Fruit fly (Drosophila melanogaster) whole organism: Measurements from ENCODE around the gene CG10863.

Experiments
- CG8478 ChIP-seq: fragments of >200 bp; optimal IDR thresholded peaks from 2 replicates; lab custom pipeline; 2018; ENCODE audit warnings: inconsistent platforms
- Dll ChIP-seq: fragments of >200 bp; optimal IDR thresholded peaks from 2 replicates; lab custom pipeline; 2017
- EcR ChIP-seq, 2 experiments: fragments of >200 bp; optimal IDR thresholded peaks; 2 replicates each; lab custom pipeline; 2017; ENCODE audit warnings: missing biosample characterization in 2 of 2, missing genetic modification characterization in 2 of 2, missing genetic modification reagents in 2 of 2
- pan ChIP-seq: fragments of >200 bp; optimal IDR thresholded peaks from 2 replicates; lab custom pipeline; 2017
- psq ChIP-seq: fragments of >200 bp; optimal IDR thresholded peaks from 2 replicates; lab custom pipeline; 2017
- usp ChIP-seq: fragments of >200 bp; optimal IDR thresholded peaks from 2 replicates; lab custom pipeline; 2017; ENCODE audit warnings: missing biosample characterization, missing genetic modification characterization, mixed read lengths

CG10863 gene

dm6 chr3L:3942241-3943028, at the start of gene CG10863, which contains the start of gene CG14982:
TSS of gene CG10863 (minus strand) at chr3L:3942465.
TSS of gene CG14982 (plus strand) at chr3L:3942710.
- no peak for TF ChIP-seq Dll (lab: Kevin White, UChicago)
- no peak for TF ChIP-seq CG8478 (lab: Kevin White, UChicago)
- no peak for TF ChIP-seq psq
- TF ChIP-seq EcR (GFP tag; optimal IDR thresholded peaks at IDR 0.05; lab: Kevin White, UChicago): no peak
- TF ChIP-seq pan (lab: Kevin White, UChicago): no peak
- no peak for TF ChIP-seq usp (GFP tag; lab: Kevin White, UChicago)

- TF ChIP-seq CG8478 (lab: Kevin White, UChicago): no peak
- TF ChIP-seq usp (GFP tag; lab: Kevin White, UChicago): no peak
- TF ChIP-seq pan (lab: Kevin White, UChicago): no peak
- TF ChIP-seq psq: no peak
- TF ChIP-seq Dll (lab: Kevin White, UChicago): no peak
- TF ChIP-seq EcR (GFP tag; optimal IDR thresholded peaks at IDR 0.05; lab: Kevin White, UChicago): no peak
Measured at dm6 chr3L:3983466-3983946, 41.2 kb upstream of the CG10863 start, which contains the start of gene scrt. TSS of gene scrt (plus strand) at chr3L:3983896.

dm6 chr3L:3980027-3980426, 37.8 kb upstream of the CG10863 start:
- TF ChIP-seq EcR (GFP tag; optimal IDR thresholded peaks at IDR 0.05; lab: Kevin White, UChicago): no peak
- no peak for TF ChIP-seq pan (lab: Kevin White, UChicago)
- no peak for TF ChIP-seq usp (GFP tag; lab: Kevin White, UChicago)
- TF ChIP-seq psq: no peak
- TF ChIP-seq CG8478 (lab: Kevin White, UChicago): no peak
- TF ChIP-seq Dll (lab: Kevin White, UChicago): no peak

- TF ChIP-seq psq: no peak
- TF ChIP-seq EcR (GFP tag; optimal IDR thresholded peaks at IDR 0.05; lab: Kevin White, UChicago): no peak
- no peak for TF ChIP-seq usp (GFP tag; lab: Kevin White, UChicago)
- TF ChIP-seq Dll (lab: Kevin White, UChicago): no peak
- no peak for TF ChIP-seq CG8478 (lab: Kevin White, UChicago)
Measured at dm6 chr3L:3978762-3979516, 36.7 kb upstream of the CG10863 start.

- TF ChIP-seq psq (no peak), EcR (GFP tag; optimal IDR thresholded peaks at IDR 0.05; lab: Kevin White, UChicago) (no peak), pan (lab: Kevin White, UChicago) (no peak), CG8478 (lab: Kevin White, UChicago) (no peak), usp (GFP tag; lab: Kevin White, UChicago) (no peak), Dll (lab: Kevin White, UChicago) (no peak)
Measured at dm6 chr3L:3977622-3978355, 35.5 kb upstream of the CG10863 start.

dm6 chr3L:3976438-3976837, 34.2 kb upstream of the CG10863 start:
- TF ChIP-seq EcR (GFP tag; optimal IDR thresholded peaks at IDR 0.05; lab: Kevin White, UChicago) (no peak), usp (GFP tag; lab: Kevin White, UChicago) (no peak), CG8478 (lab: Kevin White, UChicago) (no peak), psq (no peak), Dll (lab: Kevin White, UChicago) (no peak), pan (lab: Kevin White, UChicago) (no peak)

- TF ChIP-seq CG8478 (lab: Kevin White, UChicago) (no peak), psq (no peak), pan (lab: Kevin White, UChicago) (no peak), usp (GFP tag; lab: Kevin White, UChicago) (no peak), Dll (lab: Kevin White, UChicago) (no peak), EcR (GFP tag; optimal IDR thresholded peaks at IDR 0.05; lab: Kevin White, UChicago) (no peak)
Measured at dm6 chr3L:3972599-3972998, 30.3 kb upstream of the CG10863 start, which contains the start of gene CG43915. TSS of gene CG43915 (plus strand) at chr3L:3972899.

- TF ChIP-seq CG8478 (lab: Kevin White, UChicago): no peak
- no peak for TF ChIP-seq EcR (GFP tag; optimal IDR thresholded peaks at IDR 0.05; lab: Kevin White, UChicago)
- no peak for TF ChIP-seq pan (lab: Kevin White, UChicago)
- TF ChIP-seq Dll (lab: Kevin White, UChicago): no peak
Measured at dm6 chr3L:3970372-3971031, 28.2 kb upstream of the CG10863 start.

dm6 chr3L:3965102-3965501, 22.8 kb upstream of the CG10863 start:
- TF ChIP-seq EcR (GFP tag; optimal IDR thresholded peaks at IDR 0.05; lab: Kevin White, UChicago) (no peak), CG8478 (lab: Kevin White, UChicago) (no peak), psq (no peak), Dll (lab: Kevin White, UChicago) (no peak), usp (GFP tag; lab: Kevin White, UChicago) (no peak)

dm6 chr3L:3964671-3965070, 22.4 kb upstream of the CG10863 start, which contains the start of gene CG12605:
TSS of gene CG12605 (minus strand) at chr3L:3964771.
- no peak for TF ChIP-seq psq
- TF ChIP-seq pan (lab: Kevin White, UChicago): no peak
- TF ChIP-seq EcR (GFP tag; optimal IDR thresholded peaks at IDR 0.05; lab: Kevin White, UChicago): no peak
- no peak for TF ChIP-seq CG8478 (lab: Kevin White, UChicago)
- TF ChIP-seq usp (GFP tag; lab: Kevin White, UChicago): no peak
- TF ChIP-seq Dll (lab: Kevin White, UChicago): no peak
